Fruit fly (Drosophila melanogaster) whole organism, adult: ENCODE measurements around the gene CG31200.
A peak's percentile ranks its signal among the peaks of the same experiment; 100 is the strongest.

ENCODE experiments used
- CG11617 ChIP-seq: fragments of 200-800 bp; sonication (Bioruptor generic); optimal IDR thresholded peaks from 2 replicates; lab custom pipeline; 2017; ENCODE audit warnings: mild to moderate bottlenecking, missing biosample characterization, missing genetic modification reagents, missing genetic modification characterization
- CG12768 ChIP-seq: fragments of 200-800 bp; sonication (Bioruptor generic); optimal IDR thresholded peaks from 2 replicates; lab custom pipeline; 2017; ENCODE audit warnings: missing biosample characterization, missing genetic modification characterization, mild to moderate bottlenecking, moderate library complexity, missing genetic modification reagents
- CG14711 ChIP-seq: fragments of 200-800 bp; sonication (Bioruptor generic); optimal IDR thresholded peaks from 2 replicates; lab custom pipeline; 2018; ENCODE audit warnings: missing biosample characterization, mild to moderate bottlenecking, missing genetic modification characterization, moderate library complexity
- CG1620 ChIP-seq: fragments of 200-800 bp; sonication (Bioruptor generic); optimal IDR thresholded peaks from 2 replicates; lab custom pipeline; 2016; ENCODE audit warnings: missing biosample characterization, missing genetic modification characterization
- CG33017 ChIP-seq: fragments of 200-800 bp; sonication (Bioruptor generic); optimal IDR thresholded peaks from 2 replicates; lab custom pipeline; 2018; ENCODE audit warnings: missing biosample characterization, mild to moderate bottlenecking, missing genetic modification characterization, moderate library complexity
- CG5204 ChIP-seq: fragments of 200-800 bp; sonication (Bioruptor generic); optimal IDR thresholded peaks from 2 replicates; lab custom pipeline; 2016; ENCODE audit warnings: missing biosample characterization, missing genetic modification characterization
- CG7045 ChIP-seq: fragments of 200-800 bp; sonication (Bioruptor generic); optimal IDR thresholded peaks from 2 replicates; lab custom pipeline; 2017; ENCODE audit warnings: missing biosample characterization, mild to moderate bottlenecking, missing genetic modification characterization
- CG7101 ChIP-seq: fragments of 200-800 bp; sonication (Bioruptor generic); optimal IDR thresholded peaks from 2 replicates; lab custom pipeline; 2018; ENCODE audit warnings: missing biosample characterization, mild to moderate bottlenecking, missing genetic modification characterization, moderate library complexity
- Clk ChIP-seq: fragments of 200-800 bp; sonication (Bioruptor generic); optimal IDR thresholded peaks from 2 replicates; lab custom pipeline; 2017; ENCODE audit warnings: missing biosample characterization, missing genetic modification characterization
- Crg-1 ChIP-seq: fragments of 200-800 bp; sonication (Bioruptor generic); optimal IDR thresholded peaks from 2 replicates; lab custom pipeline; 2016; ENCODE audit warnings: missing biosample characterization, missing genetic modification characterization
- Hr96 ChIP-seq: fragments of 200-800 bp; sonication (Bioruptor generic); optimal IDR thresholded peaks from 2 replicates; lab custom pipeline; 2016; ENCODE audit warnings: missing biosample characterization, missing genetic modification characterization
- Mnt ChIP-seq: fragments of 200-800 bp; sonication (Bioruptor generic); optimal IDR thresholded peaks from 2 replicates; lab custom pipeline; 2016; ENCODE audit warnings: missing biosample characterization, mild to moderate bottlenecking, missing genetic modification characterization
- bab1 ChIP-seq: fragments of 200-800 bp; sonication (Bioruptor generic); optimal IDR thresholded peaks from 3 replicates; lab custom pipeline; 2019; ENCODE audit warnings: missing biosample characterization, mild to moderate bottlenecking, missing genetic modification characterization, moderate library complexity
- cic ChIP-seq: fragments of 200-800 bp; sonication (Bioruptor generic); optimal IDR thresholded peaks from 2 replicates; lab custom pipeline; 2017; ENCODE audit warnings: missing biosample characterization, mild to moderate bottlenecking, missing genetic modification characterization, moderate library complexity
- cnc ChIP-seq, 2 experiments: fragments of >200 bp; optimal IDR thresholded peaks; 2 replicates each; lab custom pipeline; 2017
- kay ChIP-seq: fragments of 200-800 bp; sonication (Bioruptor generic); peaks from one replicate; lab custom pipeline; 2016; ENCODE audit warnings: missing biosample characterization, missing genetic modification characterization, borderline replicate concordance
- ovo ChIP-seq: fragments of 200-800 bp; sonication (Bioruptor generic); optimal IDR thresholded peaks from 2 replicates; lab custom pipeline; 2016; ENCODE audit warnings: missing biosample characterization, missing genetic modification characterization
- pad ChIP-seq: fragments of 200-800 bp; sonication (Bioruptor generic); optimal IDR thresholded peaks from 3 replicates; lab custom pipeline; 2017; ENCODE audit warnings: missing biosample characterization, missing genetic modification characterization, mild to moderate bottlenecking, moderate library complexity, missing genetic modification reagents
- tj ChIP-seq: fragments of 200-800 bp; sonication (Bioruptor generic); optimal IDR thresholded peaks from 3 replicates; lab custom pipeline; 2017; ENCODE audit warnings: missing biosample characterization, mild to moderate bottlenecking, missing genetic modification characterization, moderate library complexity
- toe ChIP-seq: fragments of 200-800 bp; sonication (Bioruptor generic); optimal IDR thresholded peaks from 2 replicates; lab custom pipeline; 2016; ENCODE audit warnings: missing biosample characterization, missing genetic modification characterization

Gene CG31200

DNA sequence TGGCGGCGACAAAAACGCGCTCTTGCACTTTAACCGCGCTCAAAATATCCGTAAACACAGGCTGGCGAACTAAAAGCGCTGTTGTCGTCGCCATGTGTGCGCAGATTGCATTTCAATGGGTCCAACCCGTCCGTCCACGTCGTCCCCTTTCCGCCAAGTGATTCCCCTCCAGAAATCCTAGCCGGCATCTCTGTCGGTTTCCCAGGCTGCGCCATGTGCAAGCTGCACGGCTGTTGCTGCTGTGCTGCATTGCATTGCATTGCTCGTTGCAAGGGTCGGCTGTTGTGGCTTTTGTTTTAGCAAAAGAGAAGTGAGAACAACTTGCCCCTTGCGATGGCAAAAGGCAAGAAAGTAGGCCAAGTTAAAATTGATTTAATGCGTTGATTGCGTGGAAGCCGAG lies 29.0 kb upstream of the CG31200 start:
- TF ChIP-seq Mnt = no peak
- no peak for TF ChIP-seq Clk (GFP tag; lab: Kevin White, UChicago)
- no peak for TF ChIP-seq cic (GFP tag; lab: Kevin White, UChicago)
- TF ChIP-seq bab1 = no peak
- TF ChIP-seq CG7101 (tag; lab: Kevin White, UChicago) = no peak
- TF ChIP-seq ovo (GFP tag; lab: Kevin White, UChicago) = no peak

DNA sequence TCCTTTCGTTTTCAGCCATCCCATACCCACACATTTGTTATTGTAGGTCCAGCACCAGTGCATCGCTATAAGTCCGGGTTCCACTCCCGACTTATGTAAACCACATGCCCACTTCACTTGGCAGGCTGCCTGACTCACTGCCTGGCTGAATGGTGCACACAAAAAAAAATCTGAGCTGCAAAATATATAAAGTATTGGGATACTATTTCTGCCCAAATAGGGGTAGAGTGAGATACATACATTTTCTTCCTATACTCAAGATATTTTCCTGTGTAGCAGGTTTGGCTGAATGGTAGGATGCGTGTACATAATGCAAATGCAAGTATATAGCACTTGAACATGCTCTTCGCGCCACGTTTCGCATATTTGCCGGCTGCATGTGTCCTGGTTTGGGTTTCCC lies 28.0 kb upstream of the CG31200 start:
- no peak for TF ChIP-seq Clk (GFP tag; lab: Kevin White, UChicago)
- TF ChIP-seq toe (GFP tag; lab: Kevin White, UChicago) = no peak
- TF ChIP-seq CG12768 (GFP tag; lab: Kevin White, UChicago) = no peak
- TF ChIP-seq CG14711 = no peak
- no peak for TF ChIP-seq Crg-1 (GFP tag; lab: Kevin White, UChicago)
- TF ChIP-seq tj (GFP tag; lab: Kevin White, UChicago) = no peak
- TF ChIP-seq Mnt = no peak
- no peak for TF ChIP-seq cic (GFP tag; lab: Kevin White, UChicago)
- no peak for TF ChIP-seq CG5204 (GFP tag; lab: Kevin White, UChicago)
- no peak for TF ChIP-seq CG33017 (tag; lab: Kevin White, UChicago)
- no peak for TF ChIP-seq cnc (optimal IDR thresholded peaks at IDR 0.05; lab: Kevin White, UChicago)
- no peak for TF ChIP-seq kay (GFP tag; lab: Kevin White, UChicago)
- TF ChIP-seq CG11617 (GFP tag; lab: Kevin White, UChicago) = no peak
- no peak for TF ChIP-seq bab1
- TF ChIP-seq CG1620 (GFP tag; lab: Kevin White, UChicago) = no peak

DNA sequence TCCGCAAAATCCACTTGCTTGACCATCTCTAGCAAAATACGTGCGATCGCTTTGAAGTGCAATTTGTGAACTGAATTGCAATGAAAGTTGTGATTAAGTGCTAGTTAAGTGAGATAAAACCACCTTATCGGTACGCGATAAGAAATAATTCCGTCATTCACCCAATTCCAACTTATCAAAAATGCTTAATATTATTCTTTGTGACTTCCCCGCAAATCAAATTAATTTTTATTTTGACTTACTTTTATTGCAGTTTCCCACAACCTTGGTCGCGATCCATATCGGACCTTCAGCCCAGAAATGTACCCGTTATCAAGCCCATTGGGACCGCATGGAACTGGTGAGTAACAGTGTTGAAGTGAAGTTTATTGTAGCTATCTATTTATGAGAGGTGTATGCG lies 27.4 kb upstream of the CG31200 start, which contains the start of gene Takl1:
Gene Takl1 (minus strand): TSS at position 59 of the 400 bp plus-strand sequence.
- TF ChIP-seq Hr96 (GFP tag; lab: Kevin White, UChicago) (no peak), cic (GFP tag; lab: Kevin White, UChicago) (peak; percentile 17)

DNA sequence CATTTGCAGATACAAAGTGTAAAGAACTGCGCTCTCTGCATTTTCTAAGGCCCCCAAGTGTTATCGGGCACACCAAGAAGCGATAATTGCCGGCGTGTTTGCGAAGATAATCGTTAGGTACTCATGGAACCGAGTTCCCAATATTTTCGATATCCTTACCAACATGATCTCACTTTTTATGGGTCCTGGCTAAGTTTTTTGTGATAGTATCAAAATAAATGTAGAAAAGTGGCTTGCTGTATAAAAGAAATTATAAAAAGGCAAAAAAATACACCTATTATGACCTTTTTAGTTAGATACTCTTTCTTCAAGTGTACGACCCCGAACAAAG lies 21.0 kb upstream of the CG31200 start:
- TF ChIP-seq pad (GFP tag; lab: Kevin White, UChicago) (no peak), tj (GFP tag; lab: Kevin White, UChicago) (no peak), CG7045 (no peak), CG12768 (GFP tag; lab: Kevin White, UChicago) (no peak), kay (GFP tag; lab: Kevin White, UChicago) (no peak), CG11617 (GFP tag; lab: Kevin White, UChicago) (no peak), Mnt (no peak)

DNA sequence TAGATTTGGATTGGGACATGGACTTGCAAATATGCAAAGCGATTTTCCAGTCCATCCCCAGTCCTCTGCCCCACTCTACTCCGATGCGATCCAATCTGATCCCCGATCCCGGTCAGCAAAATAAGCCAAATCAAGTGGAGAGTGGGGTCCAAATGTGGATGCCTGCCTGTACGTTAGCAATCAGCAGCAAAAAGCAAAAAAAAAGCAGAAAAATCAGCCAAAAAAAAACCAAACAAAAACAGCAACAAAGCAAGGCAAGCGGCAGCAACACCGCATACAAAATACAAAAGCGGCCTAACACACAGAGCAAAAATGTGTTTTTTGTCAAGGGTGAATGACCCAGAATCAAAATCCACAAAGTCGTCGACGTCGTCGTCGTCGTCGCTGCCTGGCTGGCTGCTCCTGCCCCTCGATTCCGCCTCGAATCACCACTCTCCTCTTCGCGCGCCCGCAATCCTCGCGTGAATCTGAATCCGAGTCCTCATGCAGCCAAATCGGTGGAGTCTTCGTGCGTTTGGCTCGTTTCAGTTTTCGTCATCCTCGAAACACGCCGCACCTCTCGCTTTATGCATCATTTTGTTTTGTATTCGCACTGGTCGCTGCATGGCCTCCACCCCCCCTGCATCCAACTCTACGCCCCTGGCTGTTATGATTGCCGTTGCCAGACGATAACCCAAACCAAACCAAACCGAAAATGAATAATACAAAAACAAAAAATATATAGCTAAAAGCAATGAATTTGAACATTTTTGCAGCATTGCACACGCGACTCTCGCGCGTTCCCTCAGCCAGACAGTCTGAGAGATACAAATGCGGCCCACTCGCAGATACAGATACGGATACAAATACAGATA lies 20.4 kb upstream of the CG31200 start:
- TF ChIP-seq tj (GFP tag; lab: Kevin White, UChicago) (peak; percentile 20), toe (GFP tag; lab: Kevin White, UChicago) (no peak)

DNA sequence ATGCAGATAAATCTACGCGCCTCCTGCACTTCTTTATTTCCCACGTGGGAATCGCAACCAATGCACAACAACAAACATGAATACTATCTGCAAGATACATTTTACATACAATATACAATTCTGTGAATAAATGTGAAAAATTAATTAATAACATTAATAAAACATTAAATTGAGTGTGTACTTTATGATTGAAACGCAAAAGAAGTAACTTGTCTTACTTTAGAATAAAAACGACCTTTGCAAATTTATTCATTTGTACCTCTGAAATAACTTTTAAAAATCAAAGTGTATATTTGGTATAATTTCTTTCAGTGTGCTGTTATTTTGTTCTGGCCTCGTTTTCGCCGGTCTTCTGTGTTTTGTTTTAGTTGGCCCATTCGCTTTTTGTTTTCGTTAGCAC lies 18.9 kb upstream of the CG31200 start:
- TF ChIP-seq CG5204 (GFP tag; lab: Kevin White, UChicago) (no peak), CG7045 (no peak), cic (GFP tag; lab: Kevin White, UChicago) (no peak), pad (GFP tag; lab: Kevin White, UChicago) (no peak), bab1 (no peak), CG12768 (GFP tag; lab: Kevin White, UChicago) (no peak), CG7101 (tag; lab: Kevin White, UChicago) (no peak), Clk (GFP tag; lab: Kevin White, UChicago) (no peak), toe (GFP tag; lab: Kevin White, UChicago) (no peak), Mnt (no peak), cnc (optimal IDR thresholded peaks at IDR 0.05; lab: Kevin White, UChicago) (no peak), kay (GFP tag; lab: Kevin White, UChicago) (no peak), CG1620 (GFP tag; lab: Kevin White, UChicago) (no peak), tj (GFP tag; lab: Kevin White, UChicago) (no peak), ovo (GFP tag; lab: Kevin White, UChicago) (no peak), Hr96 (GFP tag; lab: Kevin White, UChicago) (no peak)

DNA sequence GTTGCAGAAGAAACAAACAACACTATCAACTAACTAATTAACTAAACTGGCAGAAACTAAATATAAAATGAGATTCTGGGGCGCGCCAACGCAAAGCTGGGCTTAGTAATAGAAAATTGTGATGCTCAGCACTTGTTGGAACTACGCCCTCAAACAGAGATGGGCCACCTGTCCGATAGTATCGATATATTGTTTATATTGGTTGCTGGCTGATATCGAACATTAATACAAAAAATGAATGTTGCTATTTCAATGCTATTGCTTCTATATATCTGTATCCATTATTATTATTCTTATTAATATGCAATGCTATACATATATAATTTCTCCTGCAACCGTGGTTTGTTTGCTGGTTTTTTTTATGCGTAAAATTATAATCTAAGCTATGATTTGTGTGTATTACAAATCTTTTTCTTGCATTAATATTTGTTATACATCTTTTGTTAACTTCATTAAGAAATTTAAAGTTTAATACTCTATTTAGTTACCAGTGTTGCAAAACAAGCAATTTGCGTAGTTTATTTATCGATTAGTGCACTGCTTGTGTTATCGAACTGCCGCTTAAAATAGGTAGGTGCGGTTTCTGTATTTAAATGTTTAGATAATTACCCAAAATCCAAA lies 17.1 kb upstream of the CG31200 start, which contains the start of gene CG31195:
Gene CG31195 (minus strand): TSS at position 195 of the 621 bp plus-strand sequence.
- TF ChIP-seq CG7045 (no peak), CG1620 (GFP tag; lab: Kevin White, UChicago) (no peak), Crg-1 (GFP tag; lab: Kevin White, UChicago) (no peak), tj (GFP tag; lab: Kevin White, UChicago) (peak; percentile 80), bab1 (peak; percentile 8), CG11617 (GFP tag; lab: Kevin White, UChicago) (no peak), CG5204 (GFP tag; lab: Kevin White, UChicago) (peak; percentile 5)
